Fruit fly (Drosophila melanogaster): ENCODE results near the gene CG12170.

The CG12170 gene

DNA sequence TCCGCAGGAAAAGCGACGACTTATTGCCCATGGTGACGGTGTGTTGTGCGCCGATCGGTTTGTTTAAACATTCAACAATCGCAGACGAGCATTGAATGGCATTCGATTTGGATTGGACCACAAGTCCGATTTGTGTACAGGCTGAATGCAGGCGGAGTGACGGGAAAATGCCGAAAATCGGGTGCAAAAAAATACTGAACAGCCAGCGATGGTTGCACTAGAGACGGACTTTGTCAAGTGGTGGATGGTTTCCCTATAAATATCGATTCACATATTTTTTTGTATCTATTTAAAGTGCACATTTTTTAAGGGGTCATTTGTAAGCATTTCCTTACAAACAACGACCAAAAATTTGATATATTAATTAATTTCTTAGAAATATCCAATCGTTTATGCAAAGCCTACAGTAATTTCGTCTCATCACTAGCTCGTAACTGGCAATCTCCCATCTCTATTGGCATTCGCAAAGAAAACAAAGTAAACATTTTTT is 17.7 kb downstream of the CG12170 start, which contains the start of the genes elm and MED27 (continued):
- TF ChIP-seq twi (tag; optimal IDR thresholded peaks at IDR 0.05) = peak; percentile 90
- peak; percentile 52 for TF ChIP-seq CG6683 (GFP tag; optimal IDR thresholded peaks at IDR 0.05)
- TF ChIP-seq CG13894 (tag; optimal IDR thresholded peaks at IDR 0.05) = peak; percentile 92
- TF ChIP-seq dan (GFP tag; IDR thresholded peaks at IDR 0.05) = peak; percentile 92
- TF ChIP-seq CG30403 (GFP tag; optimal IDR thresholded peaks at IDR 0.05) = peak; percentile 98
- TF ChIP-seq CG17385 (GFP tag; optimal IDR thresholded peaks at IDR 0.05) = peak; percentile 80
- TF ChIP-seq CG16813 (GFP tag; IDR thresholded peaks at IDR 0.05; ENCODE audit: partially characterized antibody) = peak; percentile 98
- peak; percentile 60; the same call in 1 of the 2 replicates for TF ChIP-seq sim (GFP tag; IDR thresholded peaks at IDR 0.05)
- peak; percentile 63 for TF ChIP-seq CG1603 (tag; optimal IDR thresholded peaks at IDR 0.05)
- peak; percentile 69 for TF ChIP-seq CG8281 (tag; optimal IDR thresholded peaks at IDR 0.05)
- TF ChIP-seq CG10366 (GFP tag; IDR thresholded peaks at IDR 0.05) = peak; percentile 92
- TF ChIP-seq Kr (GFP tag; optimal IDR thresholded peaks at IDR 0.05) = no peak
- TF ChIP-seq Side (GFP tag; optimal IDR thresholded peaks at IDR 0.05) = peak; percentile 89
- TF ChIP-seq stwl (tag; optimal IDR thresholded peaks at IDR 0.05) = peak; percentile 75
- TF ChIP-seq CG31441 (GFP tag; IDR thresholded peaks at IDR 0.05) = peak; percentile 90
- peak; percentile 94 for TF ChIP-seq HLHmδ (GFP tag; optimal IDR thresholded peaks at IDR 0.05)
- TF ChIP-seq ci (GFP tag; IDR thresholded peaks at IDR 0.05) = peak; percentile 91
- TF ChIP-seq gcm (GFP tag; optimal IDR thresholded peaks at IDR 0.05) = peak; percentile 73
- TF ChIP-seq Fer1 (GFP tag; optimal IDR thresholded peaks at IDR 0.05) = peak; percentile 88
- peak; percentile 78; the same call in 2 of the 3 replicates for TF ChIP-seq gce (GFP tag; IDR thresholded peaks at IDR 0.05)
- TF ChIP-seq BtbVII (GFP tag; optimal IDR thresholded peaks at IDR 0.05) = peak; percentile 81
- peak; percentile 84; the same call in 2 of the 3 replicates for TF ChIP-seq Optix (GFP tag; IDR thresholded peaks at IDR 0.05)
- TF ChIP-seq dm (GFP tag; optimal IDR thresholded peaks at IDR 0.05) = peak; percentile 82
- peak; percentile 86 for TF ChIP-seq Blimp-1 (GFP tag; optimal IDR thresholded peaks at IDR 0.05)
- TF ChIP-seq CG8944 (GFP tag; optimal IDR thresholded peaks at IDR 0.05) = peak; percentile 95
- no peak for TF ChIP-seq CG17568 (GFP tag; optimal IDR thresholded peaks at IDR 0.05)
- peak; percentile 76 for TF ChIP-seq YL-1 (GFP tag; optimal IDR thresholded peaks at IDR 0.05)
- peak; percentile 95 for TF ChIP-seq MBD-R2 (GFP tag; IDR thresholded peaks at IDR 0.05)
- peak; percentile 90 for TF ChIP-seq Bteb2 (GFP tag; optimal IDR thresholded peaks at IDR 0.05)
- peak; percentile 25 for TF ChIP-seq grn (GFP tag; optimal IDR thresholded peaks at IDR 0.05)
- TF ChIP-seq pum (GFP tag; optimal IDR thresholded peaks at IDR 0.05) = peak; percentile 94
- TF ChIP-seq Doc2 (GFP tag; IDR thresholded peaks at IDR 0.05) = peak; percentile 72
- peak; percentile 73 for TF ChIP-seq her (GFP tag; optimal IDR thresholded peaks at IDR 0.05)
- TF ChIP-seq ab (GFP tag; optimal IDR thresholded peaks at IDR 0.05) = peak; percentile 80
- TF ChIP-seq CG18262 (tag; optimal IDR thresholded peaks at IDR 0.05) = peak; percentile 89
- TF ChIP-seq so (GFP tag; IDR thresholded peaks at IDR 0.05) = peak; percentile 89; the same call in 2 of the 3 replicates
- TF ChIP-seq Hr78 (GFP tag; optimal IDR thresholded peaks at IDR 0.05) = no peak
- peak; percentile 89 for TF ChIP-seq lab (GFP tag; optimal IDR thresholded peaks at IDR 0.05)
- peak; percentile 92 for TF ChIP-seq pnt (GFP tag; optimal IDR thresholded peaks at IDR 0.05)
- peak; percentile 77 for TF ChIP-seq gcm2 (GFP tag; optimal IDR thresholded peaks at IDR 0.05)
- peak; percentile 94 for TF ChIP-seq ems (GFP tag; optimal IDR thresholded peaks at IDR 0.05)
- peak; percentile 48 for TF ChIP-seq run (tag; optimal IDR thresholded peaks at IDR 0.05)
- TF ChIP-seq CG1529 (GFP tag; optimal IDR thresholded peaks at IDR 0.05) = peak; percentile 75
- peak; percentile 85 for TF ChIP-seq CG7556 (GFP tag; optimal IDR thresholded peaks at IDR 0.05)
- TF ChIP-seq PHDP (tag; optimal IDR thresholded peaks at IDR 0.05) = peak; percentile 90
- peak; percentile 86 for TF ChIP-seq Oli (tag; optimal IDR thresholded peaks at IDR 0.05)
- peak; percentile 69; the same call in 1 of the 2 replicates for TF ChIP-seq Poxn (GFP tag; IDR thresholded peaks at IDR 0.05)
- TF ChIP-seq psq (GFP tag; optimal IDR thresholded peaks at IDR 0.05) = peak; percentile 80
- TF ChIP-seq dati (GFP tag; IDR thresholded peaks at IDR 0.05) = no peak; the same call in 1 of the 2 replicates
- TF ChIP-seq vnd (GFP tag; IDR thresholded peaks at IDR 0.05; ENCODE audit: partially characterized antibody) = peak; percentile 93
